Worm (Caenorhabditis elegans): ENCODE measurements around the gene Y32G9A.2.
A peak's percentile ranks its signal among the peaks of the same experiment; 100 is the strongest.

ce11 chrV:1940472-1941221 is 22.3 kb downstream of the Y32G9A.2 start:
- TF ChIP-seq snpc-4 (tag; optimal IDR thresholded peaks at IDR 0.05) (no peak), ceh-82 (tag; optimal IDR thresholded peaks at IDR 0.05) (no peak), unc-62 (GFP tag; optimal IDR thresholded peaks at IDR 0.05) (no peak), nhr-43 (tag; optimal IDR thresholded peaks at IDR 0.05; ENCODE audit: poor library complexity, severe bottlenecking) (no peak), pha-4 (tag; optimal IDR thresholded peaks at IDR 0.05) (no peak), ama-1 (optimal IDR thresholded peaks at IDR 0.05) (no peak), hmg-11 (tag; optimal IDR thresholded peaks at IDR 0.05) (peak; percentile 5), jun-1 (tag; optimal IDR thresholded peaks at IDR 0.05) (no peak), nhr-25 (tag; optimal IDR thresholded peaks at IDR 0.05) (no peak)

Measured in whole organism, L3 larva.